Worm (Caenorhabditis elegans) whole organism, L1 larva: ENCODE data around the gene nstp-10.

ENCODE experiments used
- aha-1 ChIP-seq: fragments of 150-350 bp; optimal IDR thresholded peaks from 2 replicates; lab custom pipeline; 2014; ENCODE audit warnings: missing biosample characterization, missing genetic modification characterization
- aly-2 ChIP-seq: fragments of 150-350 bp; optimal IDR thresholded peaks from 2 replicates; lab custom pipeline; 2014; ENCODE audit warnings: missing biosample characterization, missing genetic modification characterization
- blmp-1 ChIP-seq: fragments of 150-350 bp; optimal IDR thresholded peaks from 2 replicates; lab custom pipeline; 2014; ENCODE audit warnings: missing biosample characterization, missing genetic modification characterization
- ceh-63 ChIP-seq: fragments of 200-800 bp; sonication (Bioruptor generic); optimal IDR thresholded peaks from 2 replicates; lab custom pipeline; 2018; ENCODE audit warnings: mild to moderate bottlenecking, missing genetic modification characterization, missing compliant biosample characterization
- dpl-1 ChIP-seq, 3 experiments: fragments of 150-350 bp in 2 of 3; sonication (generic microtip) in 1 of 3; optimal IDR thresholded peaks; 2 replicates each; lab custom pipeline; 2014 to 2017; ENCODE audit warnings: missing biosample characterization in 3 of 3, missing genetic modification characterization in 3 of 3, missing genetic modification reagents in 3 of 3
- dsc-1 ChIP-seq: sonication (generic microtip); optimal IDR thresholded peaks from 2 replicates; lab custom pipeline; 2016; ENCODE audit warnings: mild to moderate bottlenecking, missing genetic modification characterization, missing compliant biosample characterization
- efl-1 ChIP-seq, 4 experiments: fragments of 150-350 bp; optimal IDR thresholded peaks in 3 of 4; peaks in 1 of 4; 1 replicate in 1 of 4; 2 replicates in 3 of 4; lab custom pipeline; 2014; ENCODE audit warnings: missing biosample characterization in 2 of 4, missing genetic modification characterization in 2 of 4, missing genetic modification reagents in 2 of 4
- efl-3 ChIP-seq: fragments of 200-800 bp; sonication (Bioruptor generic); optimal IDR thresholded peaks from 2 replicates; lab custom pipeline; 2018; ENCODE audit warnings: mild to moderate bottlenecking, missing genetic modification characterization, missing compliant biosample characterization
- elt-2 ChIP-seq: sonication (generic microtip); optimal IDR thresholded peaks from 2 replicates; lab custom pipeline; 2016; ENCODE audit warnings: missing genetic modification characterization, mild to moderate bottlenecking, inconsistent platforms, missing compliant biosample characterization, missing genetic modification reagents
- elt-3 ChIP-seq, 6 experiments: fragments of 150-350 bp in 1 of 6; sonication (generic microtip); optimal IDR thresholded peaks; 2 replicates each; lab custom pipeline; 2017 to 2018; ENCODE audit warnings: missing biosample characterization in 6 of 6, missing genetic modification characterization in 6 of 6, inconsistent platforms in 1 of 6
- fkh-4 ChIP-seq: sonication (generic microtip); optimal IDR thresholded peaks from 2 replicates; lab custom pipeline; 2016; ENCODE audit warnings: missing compliant biosample characterization, missing genetic modification characterization, borderline replicate concordance
- grh-1 ChIP-seq: fragments of 200-800 bp; sonication (Bioruptor generic); IDR thresholded peaks from 2 replicates; pipeline ENCODE4 v1.3.6; 2022; ENCODE audit warnings: missing genetic modification reagents, missing genetic modification characterization, missing compliant biosample characterization
- hlh-17 ChIP-seq: fragments of 200-800 bp; sonication (Bioruptor generic); optimal IDR thresholded peaks from 2 replicates; lab custom pipeline; 2018; ENCODE audit warnings: missing genetic modification characterization, mild to moderate bottlenecking, missing compliant biosample characterization, moderate library complexity, borderline replicate concordance
- isw-1 ChIP-seq: fragments of 200-800 bp; sonication (Bioruptor generic); IDR thresholded peaks from 2 replicates; pipeline ENCODE4 v1.3.6; 2022; ENCODE audit warnings: missing genetic modification characterization, missing compliant biosample characterization
- jun-1 ChIP-seq: fragments of 150-350 bp; optimal IDR thresholded peaks from 2 replicates; lab custom pipeline; 2014; ENCODE audit warnings: missing biosample characterization, missing genetic modification reagents, missing genetic modification characterization
- lin-15B ChIP-seq: fragments of 150-350 bp; sonication (generic microtip); optimal IDR thresholded peaks from 3 replicates; lab custom pipeline; 2014; ENCODE audit warnings: missing biosample characterization, missing genetic modification characterization
- lin-35 ChIP-seq, 2 experiments: fragments of 150-350 bp; optimal IDR thresholded peaks; 2 replicates each; lab custom pipeline; 2014; ENCODE audit warnings: missing biosample characterization in 2 of 2, missing genetic modification characterization in 2 of 2, missing genetic modification reagents in 2 of 2
- lsy-2 ChIP-seq, 2 experiments: fragments of 150-350 bp; optimal IDR thresholded peaks; 2 replicates each; lab custom pipeline; 2014; ENCODE audit warnings: missing biosample characterization in 2 of 2, missing genetic modification characterization in 2 of 2
- mab-9 ChIP-seq: fragments of 200-800 bp; sonication (Bioruptor generic); IDR thresholded peaks from 2 replicates; pipeline ENCODE4 v1.3.6; 2022; ENCODE audit warnings: missing genetic modification reagents, missing genetic modification characterization, missing compliant biosample characterization
- mef-2 ChIP-seq: fragments of 150-350 bp; optimal IDR thresholded peaks from 2 replicates; lab custom pipeline; 2014; ENCODE audit warnings: missing biosample characterization, missing genetic modification characterization
- nhr-19 ChIP-seq: fragments of 200-800 bp; sonication (Bioruptor generic); conservative IDR thresholded peaks from 2 replicates; pipeline ENCODE4 v1.3.6; 2022; ENCODE audit warnings: missing genetic modification characterization, missing compliant biosample characterization
- nhr-237 ChIP-seq: fragments of 150-350 bp; optimal IDR thresholded peaks from 2 replicates; lab custom pipeline; 2014; ENCODE audit warnings: missing biosample characterization, missing genetic modification characterization
- pax-3 ChIP-seq: fragments of 200-800 bp; sonication (Bioruptor generic); optimal IDR thresholded peaks from 2 replicates; lab custom pipeline; 2018; ENCODE audit warnings: mild to moderate bottlenecking, missing genetic modification characterization, moderate library complexity, missing compliant biosample characterization
- pqm-1 ChIP-seq: sonication (generic microtip); optimal IDR thresholded peaks from 3 replicates; lab custom pipeline; 2017; ENCODE audit warnings: missing biosample characterization, missing genetic modification characterization
- rnt-1 ChIP-seq: sonication (generic microtip); optimal IDR thresholded peaks from 2 replicates; lab custom pipeline; 2016; ENCODE audit warnings: mild to moderate bottlenecking, missing genetic modification characterization, moderate library complexity, missing compliant biosample characterization
- skn-1 ChIP-seq: fragments of 150-350 bp; optimal IDR thresholded peaks from 2 replicates; lab custom pipeline; 2014; ENCODE audit warnings: missing biosample characterization, missing genetic modification characterization
- snpc-4 ChIP-seq: fragments of 150-350 bp; optimal IDR thresholded peaks from 2 replicates; lab custom pipeline; 2014; ENCODE audit warnings: missing biosample characterization, missing genetic modification characterization
- snu-23 ChIP-seq: sonication (generic microtip); optimal IDR thresholded peaks from 2 replicates; lab custom pipeline; 2016; ENCODE audit warnings: missing genetic modification characterization, missing compliant biosample characterization
- sox-4 ChIP-seq: sonication (generic microtip); optimal IDR thresholded peaks from 2 replicates; lab custom pipeline; 2016; ENCODE audit warnings: missing genetic modification characterization, missing compliant biosample characterization
- sptf-1 ChIP-seq: fragments of 150-350 bp; optimal IDR thresholded peaks from 2 replicates; lab custom pipeline; 2014; ENCODE audit warnings: missing biosample characterization, missing genetic modification characterization
- tlp-1 ChIP-seq: fragments of 150-350 bp; optimal IDR thresholded peaks from 2 replicates; lab custom pipeline; 2014; ENCODE audit warnings: missing biosample characterization, missing genetic modification characterization
- unc-62 ChIP-seq: fragments of 150-350 bp; optimal IDR thresholded peaks from 2 replicates; lab custom pipeline; 2014; ENCODE audit warnings: missing biosample characterization, missing genetic modification reagents, missing genetic modification characterization
- unc-86 ChIP-seq: sonication (generic microtip); optimal IDR thresholded peaks from 2 replicates; lab custom pipeline; 2016; ENCODE audit warnings: missing genetic modification characterization, missing compliant biosample characterization
- unc-98 ChIP-seq: fragments of 200-800 bp; sonication (Bioruptor generic); IDR thresholded peaks from 2 replicates; pipeline ENCODE4 v1.3.6; 2022; ENCODE audit warnings: missing genetic modification characterization, missing compliant biosample characterization
- xbp-1 ChIP-seq: sonication (generic microtip); optimal IDR thresholded peaks from 2 replicates; lab custom pipeline; 2016; ENCODE audit warnings: missing genetic modification characterization, missing compliant biosample characterization
- zip-4 ChIP-seq: fragments of 200-800 bp; sonication (Bioruptor generic); optimal IDR thresholded peaks from 2 replicates; lab custom pipeline; 2018; ENCODE audit warnings: mild to moderate bottlenecking, missing genetic modification characterization, moderate library complexity, missing compliant biosample characterization
- ztf-4 ChIP-seq: fragments of 150-350 bp; optimal IDR thresholded peaks from 2 replicates; lab custom pipeline; 2014; ENCODE audit warnings: missing biosample characterization, missing genetic modification characterization

Gene nstp-10

DNA sequence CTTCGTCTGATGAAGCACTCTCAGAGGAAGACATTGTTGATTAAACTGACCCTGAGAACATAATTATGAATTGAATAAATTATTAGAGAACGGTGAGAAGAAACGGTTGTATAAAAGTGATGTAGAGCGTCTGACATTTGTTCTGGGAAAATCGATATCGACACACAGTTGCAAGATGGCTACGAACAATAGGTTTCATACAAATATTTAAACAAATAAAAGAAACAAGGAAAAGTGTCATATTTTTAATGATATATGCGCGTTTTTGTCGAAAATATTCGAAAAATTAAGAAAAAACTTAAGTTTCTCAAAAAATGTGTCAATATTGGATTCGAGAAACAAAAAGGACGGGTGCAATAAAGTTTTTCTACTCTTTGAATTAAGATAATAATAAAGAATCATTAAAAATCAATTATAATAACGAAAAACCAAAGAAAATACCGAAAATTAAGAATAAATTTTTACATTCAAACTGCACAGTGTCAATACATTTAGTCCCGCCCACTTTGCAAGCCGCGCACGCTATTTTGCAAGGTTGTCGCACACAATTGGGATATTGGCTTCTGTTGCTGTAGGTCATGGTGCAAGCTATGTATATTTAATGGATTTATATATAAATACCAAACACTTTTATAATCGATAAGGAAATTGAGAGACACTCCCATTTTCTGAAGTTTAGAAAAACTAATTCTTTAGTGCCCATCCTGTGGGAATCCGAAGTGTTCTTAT, 33.1 kb upstream of the nstp-10 start, which contains the start of gene rtfo-1 (continued):
- TF ChIP-seq aha-1 (tag; lab: Kevin White, UChicago), result no peak
- peak; percentile 37 to 51 for TF ChIP-seq efl-1 (optimal IDR thresholded peaks at IDR 0.05; lab: Kevin White, UChicago)
- TF ChIP-seq efl-1 (GFP tag; optimal IDR thresholded peaks at IDR 0.05 in 1 of 2; lab: Kevin White, UChicago), result peak; percentile 17 to 96
- peak; percentile 58 for TF ChIP-seq skn-1 (tag; lab: Kevin White, UChicago)
- TF ChIP-seq mef-2 (tag; lab: Kevin White, UChicago), result no peak
- no peak for TF ChIP-seq pax-3 (tag; lab: Kevin White, UChicago)
- no peak for TF ChIP-seq isw-1 (GFP tag; lab: Robert Waterston, UW)
- TF ChIP-seq lin-15B (tag; lab: Kevin White, UChicago), result no peak
- TF ChIP-seq nhr-237 (tag; lab: Kevin White, UChicago), result no peak
- TF ChIP-seq dsc-1, result peak; percentile 35
- TF ChIP-seq mab-9 (GFP tag; lab: Robert Waterston, UW), result no peak
- no peak for TF ChIP-seq jun-1
- peak; percentile 29 to 60 for TF ChIP-seq lin-35 (GFP tag; optimal IDR thresholded peaks at IDR 0.05; lab: Kevin White, UChicago)
- peak; percentile 54 for TF ChIP-seq xbp-1
- TF ChIP-seq zip-4 (GFP tag; lab: Kevin White, UChicago), result peak; percentile 16
- TF ChIP-seq lsy-2 (tag; optimal IDR thresholded peaks at IDR 0.05; lab: Kevin White, UChicago), result peak; percentile 36 to 41
- no peak for TF ChIP-seq tlp-1 (tag; lab: Kevin White, UChicago)
- TF ChIP-seq efl-3 (GFP tag; lab: Kevin White, UChicago), result no peak
- peak; percentile 62 for TF ChIP-seq rnt-1 (tag; lab: Kevin White, UChicago)
- no peak for TF ChIP-seq sptf-1
- peak; percentile 29 for TF ChIP-seq nhr-19 (GFP tag; lab: Robert Waterston, UW)
- TF ChIP-seq grh-1 (GFP tag; lab: Robert Waterston, UW), result no peak
- no peak for TF ChIP-seq unc-62 (GFP tag; lab: Kevin White, UChicago)
- TF ChIP-seq elt-3 (tag; optimal IDR thresholded peaks at IDR 0.05; lab: Kevin White, UChicago), result no peak
- TF ChIP-seq sox-4 (tag; lab: Kevin White, UChicago), result no peak
- no peak for TF ChIP-seq fkh-4
- peak; percentile 38 for TF ChIP-seq snpc-4
- TF ChIP-seq hlh-17 (GFP tag; lab: Kevin White, UChicago), result no peak
- peak; percentile 47 for TF ChIP-seq ztf-4
- no peak for TF ChIP-seq aly-2 (tag; lab: Kevin White, UChicago)
- no peak for TF ChIP-seq ceh-63 (GFP tag; lab: Kevin White, UChicago)
- peak; percentile 60 for TF ChIP-seq snu-23 (GFP tag; lab: Kevin White, UChicago)
- peak; percentile 30 to 50 (median 47) for TF ChIP-seq dpl-1 (GFP tag; optimal IDR thresholded peaks at IDR 0.05; lab: Kevin White, UChicago)

DNA sequence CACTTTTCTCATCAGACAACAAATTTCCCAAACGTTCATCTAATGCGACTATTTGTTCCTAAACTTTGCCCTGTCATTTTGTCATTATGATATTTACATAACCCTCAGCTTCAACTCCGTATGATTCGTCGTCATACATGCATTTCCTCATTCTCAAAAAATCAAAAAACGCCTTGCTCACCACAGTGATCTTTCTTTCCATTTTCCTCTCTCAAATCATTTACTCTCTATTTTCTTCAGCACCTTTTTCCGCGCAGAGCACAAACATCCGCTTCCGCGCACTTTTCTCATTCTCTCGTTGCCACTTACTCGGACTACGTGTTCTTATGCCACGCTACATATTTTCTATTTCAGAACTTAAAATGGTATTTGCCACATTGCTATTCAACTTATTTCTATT, 27.4 kb upstream of the nstp-10 start, which contains the start of gene F25B3.2:
TSS of gene F25B3.2 (plus strand) at position 301 of the 400 bp plus-strand sequence.
- no peak for TF ChIP-seq fkh-4
- no peak for TF ChIP-seq pqm-1 (tag; lab: Kevin White, UChicago)

DNA sequence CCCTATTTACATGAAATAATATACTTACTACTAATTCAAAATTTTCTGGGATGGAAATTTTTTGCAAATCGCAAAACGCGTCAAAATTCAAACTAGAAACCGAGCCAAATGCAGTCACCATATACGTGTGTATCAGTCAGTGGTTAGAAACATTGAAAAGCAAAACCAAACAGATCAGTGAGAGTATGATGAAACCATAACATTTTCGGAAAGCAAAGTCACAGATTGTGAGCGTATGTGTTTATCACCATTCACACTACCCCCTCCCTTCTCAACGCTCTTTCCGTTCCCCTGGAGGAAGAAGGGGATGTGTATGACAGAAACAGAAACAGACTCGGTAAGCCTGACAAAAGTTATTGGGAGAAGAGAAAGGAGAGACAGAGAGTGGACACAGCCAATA, 22.0 kb upstream of the nstp-10 start:
- peak; percentile 30 for TF ChIP-seq blmp-1
- no peak for TF ChIP-seq unc-98

DNA sequence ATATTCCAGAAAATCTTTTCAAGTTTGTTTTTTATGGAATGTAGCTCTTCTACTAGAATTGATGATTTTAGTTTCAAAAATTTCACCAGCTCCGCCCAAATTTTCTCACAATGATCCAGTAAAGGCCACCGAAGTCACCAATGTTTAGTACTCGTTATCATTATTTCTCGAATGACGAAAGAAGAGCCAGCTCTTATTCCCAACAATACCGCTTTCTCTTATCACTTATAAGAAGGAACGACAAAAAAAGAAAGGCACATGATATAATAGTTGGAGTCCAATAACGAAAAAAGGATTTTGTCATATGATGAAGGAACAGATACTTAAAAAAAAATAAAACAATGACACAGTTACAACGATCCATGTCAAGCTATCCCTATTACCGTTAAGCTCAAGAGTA, 21.4 kb upstream of the nstp-10 start:
- TF ChIP-seq unc-86, result no peak
- TF ChIP-seq elt-2 (tag; lab: Kevin White, UChicago), result peak; percentile 68
- TF ChIP-seq, all 84 proteins: peak for 1
